Worm (Caenorhabditis elegans): ENCODE measurements around the gene fbxa-15.

DNA sequence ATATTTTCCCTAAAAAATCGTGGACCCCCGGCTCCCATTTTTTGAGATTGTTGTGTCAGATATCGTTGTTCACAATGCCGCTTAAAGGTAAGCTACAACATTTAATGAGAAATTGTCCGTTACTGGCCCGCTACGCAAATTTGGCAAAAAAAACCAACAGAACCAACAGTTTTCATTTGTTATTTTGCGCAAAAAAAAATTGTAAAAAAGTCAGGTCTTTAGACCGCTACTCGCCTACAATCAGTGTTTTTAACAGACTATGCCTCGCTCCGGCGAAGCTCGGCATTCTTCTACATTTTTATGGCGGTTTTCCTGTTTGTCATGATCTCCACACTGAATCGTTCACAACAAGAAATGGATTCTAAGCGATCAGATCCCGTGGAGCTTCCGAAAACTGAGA lies 12.6 kb downstream of the fbxa-15 start, which contains the start of gene Y82E9BL.12:
- TF ChIP-seq ama-1 (optimal IDR thresholded peaks at IDR 0.05): no peak
- no peak for TF ChIP-seq fkh-10 (GFP tag; optimal IDR thresholded peaks at IDR 0.05)
- no peak for TF ChIP-seq rnt-1 (tag; optimal IDR thresholded peaks at IDR 0.05)
- no peak for TF ChIP-seq unc-3 (GFP tag; conservative IDR thresholded peaks at IDR 0.05)
- no peak for TF ChIP-seq unc-3 (tag; optimal IDR thresholded peaks at IDR 0.05)
- no peak for TF ChIP-seq ceh-14 (tag; optimal IDR thresholded peaks at IDR 0.05)
- no peak for TF ChIP-seq elt-4 (tag; optimal IDR thresholded peaks at IDR 0.05)
- no peak for TF ChIP-seq hlh-30 (tag; optimal IDR thresholded peaks at IDR 0.05; ENCODE audit: insufficient read depth)
- no peak for TF ChIP-seq nfya-1 (tag; optimal IDR thresholded peaks at IDR 0.05)
- TF ChIP-seq ceh-45 (GFP tag; IDR thresholded peaks at IDR 0.05): no peak
